Fruit fly (Drosophila melanogaster) whole organism, wandering third instar larva: Measurements from ENCODE around the gene eIF2gamma.

Experiments
- Hnf4 ChIP-seq: fragments of 200-800 bp; sonication (Bioruptor generic); optimal IDR thresholded peaks from 2 replicates; lab custom pipeline; 2016; ENCODE audit warnings: missing biosample characterization, mild to moderate bottlenecking, missing genetic modification characterization
- Hr78 ChIP-seq: fragments of >200 bp; optimal IDR thresholded peaks from 2 replicates; lab custom pipeline; 2017; ENCODE audit warnings: missing biosample characterization, missing genetic modification characterization
- Jra ChIP-seq: sonication (Bioruptor generic); optimal IDR thresholded peaks from 2 replicates; lab custom pipeline; 2016; ENCODE audit warnings: missing biosample characterization, missing genetic modification characterization
- OdsH ChIP-seq: fragments of 200-800 bp; sonication (Bioruptor generic); optimal IDR thresholded peaks from 2 replicates; lab custom pipeline; 2016; ENCODE audit warnings: missing biosample characterization, mild to moderate bottlenecking, missing genetic modification characterization
- Rel ChIP-seq, 2 experiments: fragments of 200-800 bp; sonication (Bioruptor generic) in 1 of 2; optimal IDR thresholded peaks; 2 replicates in 1 of 2; 3 replicates in 1 of 2; lab custom pipeline; 2016 to 2019; ENCODE audit warnings: mild to moderate bottlenecking in 2 of 2, missing biosample characterization in 2 of 2, missing genetic modification characterization in 2 of 2, moderate library complexity in 1 of 2
- Sp1 ChIP-seq: fragments of 200-800 bp; sonication (Bioruptor generic); optimal IDR thresholded peaks from 3 replicates; lab custom pipeline; 2019; ENCODE audit warnings: missing biosample characterization, mild to moderate bottlenecking, missing genetic modification characterization, moderate library complexity
- brk ChIP-seq: fragments of 200-800 bp; sonication (Bioruptor generic); optimal IDR thresholded peaks from 2 replicates; lab custom pipeline; 2016; ENCODE audit warnings: missing biosample characterization, mild to moderate bottlenecking, missing genetic modification characterization
- dl ChIP-seq, 2 experiments: fragments of 175-275, 200-275 bp in 1 of 2; fragments of 200-275 bp in 1 of 2; sonication (Bioruptor generic); optimal IDR thresholded peaks; lab custom pipeline; 2018; ENCODE audit warnings: mild to moderate bottlenecking in 2 of 2, missing biosample characterization in 2 of 2, missing genetic modification characterization in 2 of 2, moderate library complexity in 2 of 2; ENCODE audit not compliant: partially characterized antibody in 2 of 2, insufficient read depth in 1 of 2
- fru ChIP-seq: fragments of 200-800 bp; sonication (Bioruptor generic); optimal IDR thresholded peaks from 3 replicates; lab custom pipeline; 2016; ENCODE audit warnings: missing biosample characterization, mild to moderate bottlenecking, missing genetic modification characterization
- h ChIP-seq: fragments of 200-800 bp; sonication (Bioruptor generic); optimal IDR thresholded peaks from 3 replicates; lab custom pipeline; 2016; ENCODE audit warnings: missing biosample characterization, mild to moderate bottlenecking, missing genetic modification characterization
- lola ChIP-seq: fragments of >200 bp; optimal IDR thresholded peaks from 2 replicates; lab custom pipeline; 2017; ENCODE audit warnings: missing biosample characterization, missing genetic modification characterization
- pan ChIP-seq: fragments of >200 bp; optimal IDR thresholded peaks from 2 replicates; lab custom pipeline; 2017
- tai ChIP-seq: sonication (Bioruptor generic); optimal IDR thresholded peaks from 2 replicates; lab custom pipeline; 2016; ENCODE audit warnings: missing biosample characterization, missing genetic modification characterization

DNA sequence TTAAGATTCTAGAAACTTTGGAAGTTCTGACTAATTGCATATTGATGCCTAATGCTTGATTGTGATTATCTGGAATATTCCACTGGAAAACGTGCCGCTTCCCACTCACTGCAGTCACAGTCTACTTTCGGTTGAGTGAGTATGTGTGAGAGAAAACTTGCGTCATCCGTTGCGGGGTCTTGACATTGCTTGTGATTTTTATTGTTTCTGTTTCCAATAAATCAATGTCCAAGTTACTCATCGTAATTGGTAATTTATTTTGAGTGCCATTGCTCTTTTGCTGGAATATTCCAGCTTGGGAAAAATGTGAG, 20.3 kb downstream of the eIF2gamma start:
- TF ChIP-seq pan (lab: Kevin White, UChicago), result no peak
- no peak for TF ChIP-seq lola (GFP tag; lab: Kevin White, UChicago)
- no peak for TF ChIP-seq Hnf4 (GFP tag; lab: Kevin White, UChicago)
- no peak for TF ChIP-seq dl (GFP tag; optimal IDR thresholded peaks at IDR 0.05; lab: Kevin White, UChicago; ENCODE audit: insufficient read depth in 1 of 2, partially characterized antibody in 2 of 2)
- no peak for TF ChIP-seq tai (GFP tag; lab: Kevin White, UChicago)
- TF ChIP-seq OdsH (GFP tag; lab: Kevin White, UChicago), result no peak
- TF ChIP-seq brk (GFP tag; lab: Kevin White, UChicago), result no peak
- no peak for TF ChIP-seq Sp1 (GFP tag; lab: Kevin White, UChicago)
- TF ChIP-seq Hr78 (GFP tag; lab: Kevin White, UChicago), result no peak
- TF ChIP-seq Rel (GFP tag; optimal IDR thresholded peaks at IDR 0.05; lab: Kevin White, UChicago), result no peak
- no peak for TF ChIP-seq Rel (tag; optimal IDR thresholded peaks at IDR 0.05; lab: Kevin White, UChicago)
- TF ChIP-seq h, result no peak
- no peak for TF ChIP-seq Jra (GFP tag; lab: Kevin White, UChicago)
- TF ChIP-seq fru, result no peak
